Fruit fly (Drosophila melanogaster): ENCODE measurements around the gene CG17186.

The CG17186 gene

dm6 chr3R:19830973-19831372 is 46.3 kb downstream of the CG17186 start (continued):
- TF ChIP-seq CG4282 (GFP tag; optimal IDR thresholded peaks at IDR 0.05) (no peak), CG10147 (GFP tag; optimal IDR thresholded peaks at IDR 0.05) (peak; percentile 68), CG5180 (GFP tag; optimal IDR thresholded peaks at IDR 0.05) (peak; percentile 28), crol (GFP tag; IDR thresholded peaks at IDR 0.05) (no peak), ewg (GFP tag; optimal IDR thresholded peaks at IDR 0.05) (peak; percentile 46), hth (optimal IDR thresholded peaks at IDR 0.05) (no peak), E2f1 (GFP tag; IDR thresholded peaks at IDR 0.05) (peak; percentile 44; the same call in 1 of the 2 replicates), dimm (GFP tag; IDR thresholded peaks at IDR 0.05) (no peak; the same call in 1 of the 2 replicates), pfk (GFP tag; optimal IDR thresholded peaks at IDR 0.05) (no peak), cato (GFP tag; optimal IDR thresholded peaks at IDR 0.05; ENCODE audit: borderline replicate concordance) (no peak), Meics (GFP tag; optimal IDR thresholded peaks at IDR 0.05) (peak; percentile 71), unc-4 (GFP tag; IDR thresholded peaks at IDR 0.05; ENCODE audit: partially characterized antibody) (no peak), maf-S (GFP tag; optimal IDR thresholded peaks at IDR 0.05) (peak; percentile 29), caup (GFP tag; optimal IDR thresholded peaks at IDR 0.05; ENCODE audit: severe bottlenecking) (peak; percentile 28), vnd (GFP tag; IDR thresholded peaks at IDR 0.05; ENCODE audit: partially characterized antibody) (no peak), CG18599 (GFP tag; optimal IDR thresholded peaks at IDR 0.05) (peak; percentile 64), Xrp1 (GFP tag; IDR thresholded peaks at IDR 0.05) (peak; percentile 59), CG12236 (GFP tag; optimal IDR thresholded peaks at IDR 0.05) (no peak), CG8478 (optimal IDR thresholded peaks at IDR 0.05) (no peak), Ets65A (GFP tag) (peak; percentile 88), Dp (GFP tag; optimal IDR thresholded peaks at IDR 0.05) (no peak), CG14014 (GFP tag; IDR thresholded peaks at IDR 0.05) (peak; percentile 73; the same call in 1 of the 2 replicates), salm (tag; optimal IDR thresholded peaks at IDR 0.05) (peak; percentile 90), B-H1 (GFP tag; IDR thresholded peaks at IDR 0.05) (peak; percentile 53), CG9797 (GFP tag; optimal IDR thresholded peaks at IDR 0.05) (no peak), CG17912 (GFP tag; optimal IDR thresholded peaks at IDR 0.05) (no peak), CG15011 (GFP tag; optimal IDR thresholded peaks at IDR 0.05) (peak; percentile 15), cwo (GFP tag; optimal IDR thresholded peaks at IDR 0.05) (peak; percentile 65), Hey (tag; optimal IDR thresholded peaks at IDR 0.05) (no peak), Nf-YB (GFP tag; optimal IDR thresholded peaks at IDR 0.05) (peak; percentile 32), Dip2 (GFP tag; IDR thresholded peaks at IDR 0.05) (no peak), CG1792 (GFP tag; optimal IDR thresholded peaks at IDR 0.05) (no peak), dysf (GFP tag; IDR thresholded peaks at IDR 0.05) (peak; percentile 81; the same call in 2 of the 3 replicates), CG10209 (GFP tag; optimal IDR thresholded peaks at IDR 0.05) (peak; percentile 36), CG13424 (tag; optimal IDR thresholded peaks at IDR 0.05) (peak; percentile 70), unpg (GFP tag; optimal IDR thresholded peaks at IDR 0.05) (peak; percentile 90), nom (GFP tag; optimal IDR thresholded peaks at IDR 0.05) (no peak), CG1603 (tag; optimal IDR thresholded peaks at IDR 0.05) (peak; percentile 81), CrebB (tag; optimal IDR thresholded peaks at IDR 0.05) (peak; percentile 11), sc (optimal IDR thresholded peaks at IDR 0.05) (no peak), sc (GFP tag; optimal IDR thresholded peaks at IDR 0.05) (no peak), CG10565 (GFP tag; optimal IDR thresholded peaks at IDR 0.05) (no peak), MESR4 (GFP tag; optimal IDR thresholded peaks at IDR 0.05) (no peak), h (optimal IDR thresholded peaks at IDR 0.05) (no peak), fd96Cb (tag; optimal IDR thresholded peaks at IDR 0.05) (peak; percentile 61), Vsx1 (GFP tag; optimal IDR thresholded peaks at IDR 0.05) (peak; percentile 69), Ets97D (GFP tag; optimal IDR thresholded peaks at IDR 0.05) (no peak), zf30C (GFP tag; optimal IDR thresholded peaks at IDR 0.05) (no peak), CG8290 (GFP tag; optimal IDR thresholded peaks at IDR 0.05) (no peak), CG8290 (tag; optimal IDR thresholded peaks at IDR 0.05) (peak in 1 of 2 experiments; percentile 61), CG34224 (GFP tag; IDR thresholded peaks at IDR 0.05; ENCODE audit: partially characterized antibody) (no peak)

Data from whole organism, embryonic.